Worm (Caenorhabditis elegans) whole organism, L1 larva: ENCODE results near the gene math-39.
"Not testable (repeated sequence)": the region's sequence is repeated elsewhere in the genome, so short reads cannot be mapped to it uniquely, and the experiment has no call there.

Experiments
- aha-1 ChIP-seq: fragments of 150-350 bp; optimal IDR thresholded peaks from 2 replicates; lab custom pipeline; 2014; ENCODE audit warnings: missing biosample characterization, missing genetic modification characterization
- aly-2 ChIP-seq: fragments of 150-350 bp; optimal IDR thresholded peaks from 2 replicates; lab custom pipeline; 2014; ENCODE audit warnings: missing biosample characterization, missing genetic modification characterization
- blmp-1 ChIP-seq: fragments of 150-350 bp; optimal IDR thresholded peaks from 2 replicates; lab custom pipeline; 2014; ENCODE audit warnings: missing biosample characterization, missing genetic modification characterization
- fkh-10 ChIP-seq: sonication (generic microtip); optimal IDR thresholded peaks from 2 replicates; lab custom pipeline; 2017; ENCODE audit warnings: missing biosample characterization, missing genetic modification reagents, missing genetic modification characterization
- mep-1 ChIP-seq: fragments of 150-350 bp; optimal IDR thresholded peaks from 2 replicates; lab custom pipeline; 2014; ENCODE audit warnings: missing biosample characterization, missing genetic modification characterization
- nhr-28 ChIP-seq: fragments of 150-350 bp; optimal IDR thresholded peaks from 2 replicates; lab custom pipeline; 2014; ENCODE audit warnings: missing biosample characterization, missing genetic modification characterization
- nhr-76 ChIP-seq: sonication (generic microtip); optimal IDR thresholded peaks from 2 replicates; lab custom pipeline; 2017; ENCODE audit warnings: missing biosample characterization, missing genetic modification characterization
- tbx-2 ChIP-seq: sonication (generic microtip); optimal IDR thresholded peaks from 2 replicates; lab custom pipeline; 2016; ENCODE audit warnings: missing genetic modification characterization, missing compliant biosample characterization

DNA sequence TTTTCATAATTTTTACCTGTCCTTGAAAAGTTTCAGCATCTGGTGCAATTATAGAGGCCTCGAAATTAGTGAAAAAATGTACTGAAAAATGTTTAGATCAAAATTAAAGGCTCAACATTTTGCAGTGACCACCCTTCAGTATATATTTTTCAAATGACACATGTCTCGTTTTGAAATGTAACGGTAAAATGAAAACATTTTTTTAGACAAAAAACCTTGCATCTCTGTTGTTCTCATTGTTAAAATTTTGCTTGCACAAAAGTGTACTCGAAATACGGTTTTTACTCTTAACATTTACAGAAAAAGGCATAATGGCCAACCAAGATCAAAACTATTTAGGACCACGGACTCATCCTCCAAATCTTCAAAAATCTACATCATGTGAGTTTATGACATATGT lies 7.8 kb upstream of the math-39 start, which contains the start of gene math-41:
- TF ChIP-seq fkh-10 (GFP tag; lab: Kevin White, UChicago); nhr-76 (tag; lab: Kevin White, UChicago); aly-2 (tag; lab: Kevin White, UChicago); mep-1 (tag; lab: Kevin White, UChicago); aha-1 (tag; lab: Kevin White, UChicago); blmp-1 (tag; lab: Kevin White, UChicago); nhr-28; tbx-2 (tag; lab: Kevin White, UChicago): not testable (repeated sequence)
